Worm (Caenorhabditis elegans): ENCODE data around the gene Y5H2A.1.

ce11 chrV:2260660-2261059, 11.0 kb downstream of the Y5H2A.1 start, which contains the start of gene F41B5.12:
- no peak for TF ChIP-seq nhr-2 (tag; optimal IDR thresholded peaks at IDR 0.05)
- no peak for TF ChIP-seq unc-62 (GFP tag; optimal IDR thresholded peaks at IDR 0.05)
- TF ChIP-seq flh-1 (GFP tag; optimal IDR thresholded peaks at IDR 0.05) = no peak
- no peak for TF ChIP-seq nhr-12 (tag; optimal IDR thresholded peaks at IDR 0.05)
- TF ChIP-seq mep-1 (tag; optimal IDR thresholded peaks at IDR 0.05) = no peak
